Worm (Caenorhabditis elegans): Measurements from ENCODE around the gene lhfp-4.

lhfp-4 gene

ce11 chrIV:17275281-17275680 lies at the start of gene lhfp-4:
TSS of gene lhfp-4 (plus strand) at chrIV:17275581.
- TF ChIP-seq flt-1 (GFP tag; IDR thresholded peaks at IDR 0.05) = no peak
- no peak for TF ChIP-seq hmg-4 (GFP tag; optimal IDR thresholded peaks at IDR 0.05)
- TF ChIP-seq hmbx-1 (tag; optimal IDR thresholded peaks at IDR 0.05) = no peak
- TF ChIP-seq pes-1 (GFP tag; IDR thresholded peaks at IDR 0.05) = no peak
- TF ChIP-seq tbx-37 (GFP tag; conservative IDR thresholded peaks at IDR 0.05) = no peak
- no peak for TF ChIP-seq ama-1 (optimal IDR thresholded peaks at IDR 0.05)
- TF ChIP-seq B0310.2 (tag; optimal IDR thresholded peaks at IDR 0.05) = no peak
- no peak for TF ChIP-seq scrt-1 (GFP tag; IDR thresholded peaks at IDR 0.05)
- no peak for TF ChIP-seq tbx-11 (GFP tag; IDR thresholded peaks at IDR 0.05)
- TF ChIP-seq ceh-13 (GFP tag; optimal IDR thresholded peaks at IDR 0.05) = no peak
- TF ChIP-seq ets-7 (tag; optimal IDR thresholded peaks at IDR 0.05) = no peak
- TF ChIP-seq ceh-36 (tag; optimal IDR thresholded peaks at IDR 0.05) = no peak

- TF ChIP-seq ceh-13 (GFP tag; optimal IDR thresholded peaks at IDR 0.05) (no peak), F13C5.2 (tag; optimal IDR thresholded peaks at IDR 0.05) (no peak), ets-7 (tag; optimal IDR thresholded peaks at IDR 0.05) (no peak), ama-1 (optimal IDR thresholded peaks at IDR 0.05) (no peak), hnd-1 (tag; optimal IDR thresholded peaks at IDR 0.05) (no peak), tra-4 (tag; optimal IDR thresholded peaks at IDR 0.05) (no peak), tbx-37 (GFP tag; conservative IDR thresholded peaks at IDR 0.05) (no peak), aly-1 (tag; optimal IDR thresholded peaks at IDR 0.05) (no peak), hmbx-1 (tag; optimal IDR thresholded peaks at IDR 0.05) (no peak), B0310.2 (tag; optimal IDR thresholded peaks at IDR 0.05) (no peak), hmg-4 (GFP tag; optimal IDR thresholded peaks at IDR 0.05) (no peak), flt-1 (GFP tag; IDR thresholded peaks at IDR 0.05) (no peak), ceh-36 (tag; optimal IDR thresholded peaks at IDR 0.05) (no peak), tbx-11 (GFP tag; IDR thresholded peaks at IDR 0.05) (no peak)
Measured at ce11 chrIV:17230958-17231357, 44.4 kb upstream of the lhfp-4 start, which contains the start of gene npr-32. TSS of gene npr-32 (minus strand) at chrIV:17231058.

- TF ChIP-seq tbx-37 (GFP tag; conservative IDR thresholded peaks at IDR 0.05) (no peak), tra-4 (tag; optimal IDR thresholded peaks at IDR 0.05) (no peak), tbx-11 (GFP tag; IDR thresholded peaks at IDR 0.05) (no peak)
Measured at ce11 chrIV:17232899-17233298, 42.5 kb upstream of the lhfp-4 start.

ce11 chrIV:17233494-17233893 lies 41.9 kb upstream of the lhfp-4 start:
- no peak for TF ChIP-seq aly-1 (tag; optimal IDR thresholded peaks at IDR 0.05)
- TF ChIP-seq tbx-37 (GFP tag; conservative IDR thresholded peaks at IDR 0.05) = no peak
- TF ChIP-seq scrt-1 (GFP tag; IDR thresholded peaks at IDR 0.05) = no peak
- TF ChIP-seq flt-1 (GFP tag; IDR thresholded peaks at IDR 0.05) = no peak
- TF ChIP-seq pes-1 (GFP tag; IDR thresholded peaks at IDR 0.05) = no peak
- no peak for TF ChIP-seq ets-7 (tag; optimal IDR thresholded peaks at IDR 0.05)
- no peak for TF ChIP-seq hnd-1 (tag; optimal IDR thresholded peaks at IDR 0.05)

ce11 chrIV:17237029-17237428 lies 38.4 kb upstream of the lhfp-4 start:
- TF ChIP-seq sea-1 (GFP tag; conservative IDR thresholded peaks at IDR 0.05) (no peak), hmbx-1 (tag; optimal IDR thresholded peaks at IDR 0.05) (no peak), B0310.2 (tag; optimal IDR thresholded peaks at IDR 0.05) (no peak), ceh-36 (tag; optimal IDR thresholded peaks at IDR 0.05) (no peak), hmg-4 (GFP tag; optimal IDR thresholded peaks at IDR 0.05) (no peak), ceh-13 (GFP tag; optimal IDR thresholded peaks at IDR 0.05) (no peak), pes-1 (GFP tag; IDR thresholded peaks at IDR 0.05) (no peak), F13C5.2 (tag; optimal IDR thresholded peaks at IDR 0.05) (no peak), flt-1 (GFP tag; IDR thresholded peaks at IDR 0.05) (no peak), ets-7 (tag; optimal IDR thresholded peaks at IDR 0.05) (no peak), tbx-37 (GFP tag; conservative IDR thresholded peaks at IDR 0.05) (no peak), aly-1 (tag; optimal IDR thresholded peaks at IDR 0.05) (no peak), tra-4 (tag; optimal IDR thresholded peaks at IDR 0.05) (no peak)

- no peak for TF ChIP-seq scrt-1 (GFP tag; IDR thresholded peaks at IDR 0.05)
- TF ChIP-seq hnd-1 (tag; optimal IDR thresholded peaks at IDR 0.05) = no peak
- TF ChIP-seq tbx-11 (GFP tag; IDR thresholded peaks at IDR 0.05) = no peak
- no peak for TF ChIP-seq F13C5.2 (tag; optimal IDR thresholded peaks at IDR 0.05)
- TF ChIP-seq tra-4 (tag; optimal IDR thresholded peaks at IDR 0.05) = no peak
- no peak for TF ChIP-seq hmbx-1 (tag; optimal IDR thresholded peaks at IDR 0.05)
- TF ChIP-seq hmg-4 (GFP tag; optimal IDR thresholded peaks at IDR 0.05) = no peak
- no peak for TF ChIP-seq tbx-37 (GFP tag; conservative IDR thresholded peaks at IDR 0.05)
- no peak for TF ChIP-seq B0310.2 (tag; optimal IDR thresholded peaks at IDR 0.05)
- no peak for TF ChIP-seq aly-1 (tag; optimal IDR thresholded peaks at IDR 0.05)
- TF ChIP-seq ets-7 (tag; optimal IDR thresholded peaks at IDR 0.05) = no peak
- TF ChIP-seq ama-1 (optimal IDR thresholded peaks at IDR 0.05) = no peak
- no peak for TF ChIP-seq flt-1 (GFP tag; IDR thresholded peaks at IDR 0.05)
- TF ChIP-seq ceh-36 (tag; optimal IDR thresholded peaks at IDR 0.05) = no peak
- TF ChIP-seq ceh-13 (GFP tag; optimal IDR thresholded peaks at IDR 0.05) = no peak
- TF ChIP-seq sea-1 (GFP tag; conservative IDR thresholded peaks at IDR 0.05) = no peak
Measured at ce11 chrIV:17238951-17239350, 36.4 kb upstream of the lhfp-4 start.

- TF ChIP-seq scrt-1 (GFP tag; IDR thresholded peaks at IDR 0.05) (no peak), ets-7 (tag; optimal IDR thresholded peaks at IDR 0.05) (no peak)
Measured at ce11 chrIV:17245200-17245599, 30.2 kb upstream of the lhfp-4 start, which contains the start of gene ZK550.2. TSS of gene ZK550.2 (plus strand) at chrIV:17245584.

- TF ChIP-seq flt-1 (GFP tag; IDR thresholded peaks at IDR 0.05) (no peak), sea-1 (GFP tag; conservative IDR thresholded peaks at IDR 0.05) (no peak), ama-1 (optimal IDR thresholded peaks at IDR 0.05) (no peak), tbx-11 (GFP tag; IDR thresholded peaks at IDR 0.05) (no peak), tra-4 (tag; optimal IDR thresholded peaks at IDR 0.05) (no peak), F13C5.2 (tag; optimal IDR thresholded peaks at IDR 0.05) (no peak), scrt-1 (GFP tag; IDR thresholded peaks at IDR 0.05) (no peak), hmg-4 (GFP tag; optimal IDR thresholded peaks at IDR 0.05) (no peak), aly-1 (tag; optimal IDR thresholded peaks at IDR 0.05) (no peak), pes-1 (GFP tag; IDR thresholded peaks at IDR 0.05) (no peak)
Measured at ce11 chrIV:17247184-17247583, 28.2 kb upstream of the lhfp-4 start.
